Worm (Caenorhabditis elegans) whole organism, L4/young adult: Measurements from ENCODE around the gene C10G8.4.

Experiments used
- W03F9.2 ChIP-seq: fragments of 150-350 bp; optimal IDR thresholded peaks from 2 replicates; lab custom pipeline; 2014; ENCODE audit warnings: missing biosample characterization, missing genetic modification characterization
- him-1 ChIP-seq: sonication (generic microtip); optimal IDR thresholded peaks from 2 replicates; lab custom pipeline; 2016; ENCODE audit warnings: missing genotype, missing genetic modification reagents, missing genetic modification characterization, missing compliant biosample characterization

ce11 chrV:5287273-5287672 lies 24.5 kb upstream of the C10G8.4 start, which contains the start of gene Y49G5A.1:
- TF ChIP-seq him-1 (tag; lab: Kevin White, UChicago) = no peak
- TF ChIP-seq W03F9.2 (tag; lab: Kevin White, UChicago) = no peak
